Fruit fly (Drosophila melanogaster): ENCODE data around the gene CG2794.

- TF ChIP-seq CG8478 (optimal IDR thresholded peaks at IDR 0.05) = no peak
- TF ChIP-seq CTCF (optimal IDR thresholded peaks at IDR 0.05) = peak in 1 of 2 experiments; percentile 46
These were observed at the start of gene CG2794, which contains the start of gene uncNacbeta for dm6 chr2L:563769-564550.

All from S2 (cell line).